Worm (Caenorhabditis elegans): ENCODE data around the gene Y55B1BR.6.

The Y55B1BR.6 gene

ce11 chrIII:483556-483955 lies 19.9 kb upstream of the Y55B1BR.6 start, which contains the start of gene F10C5.3:
TSS of gene F10C5.3 (plus strand) at chrIII:483868.
- TF ChIP-seq hmbx-1 (tag; optimal IDR thresholded peaks at IDR 0.05): no peak
- no peak for TF ChIP-seq pes-1 (GFP tag; IDR thresholded peaks at IDR 0.05)
- no peak for TF ChIP-seq ceh-13 (GFP tag; optimal IDR thresholded peaks at IDR 0.05)
- no peak for TF ChIP-seq ets-7 (tag; optimal IDR thresholded peaks at IDR 0.05)
- no peak for TF ChIP-seq hmg-4 (GFP tag; optimal IDR thresholded peaks at IDR 0.05)
- no peak for TF ChIP-seq flt-1 (GFP tag; IDR thresholded peaks at IDR 0.05)
- no peak for TF ChIP-seq ceh-36 (tag; optimal IDR thresholded peaks at IDR 0.05)
- no peak for TF ChIP-seq tra-4 (tag; optimal IDR thresholded peaks at IDR 0.05)
- no peak for TF ChIP-seq hnd-1 (tag; optimal IDR thresholded peaks at IDR 0.05)
- TF ChIP-seq sea-1 (GFP tag; conservative IDR thresholded peaks at IDR 0.05): no peak
- TF ChIP-seq scrt-1 (GFP tag; IDR thresholded peaks at IDR 0.05): no peak
- TF ChIP-seq tbx-11 (GFP tag; IDR thresholded peaks at IDR 0.05): no peak
- TF ChIP-seq tbx-37 (GFP tag; conservative IDR thresholded peaks at IDR 0.05): no peak
- TF ChIP-seq ama-1 (optimal IDR thresholded peaks at IDR 0.05): no peak
- no peak for TF ChIP-seq B0310.2 (tag; optimal IDR thresholded peaks at IDR 0.05)

ce11 chrIII:482739-483138 lies 19.1 kb upstream of the Y55B1BR.6 start:
- TF ChIP-seq aly-1 (tag; optimal IDR thresholded peaks at IDR 0.05): no peak
- no peak for TF ChIP-seq pes-1 (GFP tag; IDR thresholded peaks at IDR 0.05)
- no peak for TF ChIP-seq hmg-4 (GFP tag; optimal IDR thresholded peaks at IDR 0.05)
- TF ChIP-seq ets-7 (tag; optimal IDR thresholded peaks at IDR 0.05): no peak
- TF ChIP-seq scrt-1 (GFP tag; IDR thresholded peaks at IDR 0.05): no peak
- no peak for TF ChIP-seq hnd-1 (tag; optimal IDR thresholded peaks at IDR 0.05)

ce11 chrIII:481259-481658 lies 17.6 kb upstream of the Y55B1BR.6 start:
- TF ChIP-seq hnd-1 (tag; optimal IDR thresholded peaks at IDR 0.05): no peak
- TF ChIP-seq B0310.2 (tag; optimal IDR thresholded peaks at IDR 0.05): no peak
- no peak for TF ChIP-seq hmbx-1 (tag; optimal IDR thresholded peaks at IDR 0.05)
- TF ChIP-seq tbx-37 (GFP tag; conservative IDR thresholded peaks at IDR 0.05): no peak
- no peak for TF ChIP-seq flt-1 (GFP tag; IDR thresholded peaks at IDR 0.05)
- no peak for TF ChIP-seq scrt-1 (GFP tag; IDR thresholded peaks at IDR 0.05)
- TF ChIP-seq hmg-4 (GFP tag; optimal IDR thresholded peaks at IDR 0.05): no peak

ce11 chrIII:475154-475553 lies 11.5 kb upstream of the Y55B1BR.6 start, which contains the start of gene mat-3:
TSS of gene mat-3 (plus strand) at chrIII:475454.
- TF ChIP-seq ceh-13 (GFP tag; optimal IDR thresholded peaks at IDR 0.05) (no peak), F13C5.2 (tag; optimal IDR thresholded peaks at IDR 0.05) (no peak), hmg-4 (GFP tag; optimal IDR thresholded peaks at IDR 0.05) (no peak), tbx-11 (GFP tag; IDR thresholded peaks at IDR 0.05) (no peak), ceh-36 (tag; optimal IDR thresholded peaks at IDR 0.05) (no peak), sea-1 (GFP tag; conservative IDR thresholded peaks at IDR 0.05) (no peak), tra-4 (tag; optimal IDR thresholded peaks at IDR 0.05) (no peak), flt-1 (GFP tag; IDR thresholded peaks at IDR 0.05) (no peak), tbx-37 (GFP tag; conservative IDR thresholded peaks at IDR 0.05) (no peak), scrt-1 (GFP tag; IDR thresholded peaks at IDR 0.05) (no peak), ama-1 (optimal IDR thresholded peaks at IDR 0.05) (no peak), hmbx-1 (tag; optimal IDR thresholded peaks at IDR 0.05) (no peak), ets-7 (tag; optimal IDR thresholded peaks at IDR 0.05) (no peak), aly-1 (tag; optimal IDR thresholded peaks at IDR 0.05) (no peak), hnd-1 (tag; optimal IDR thresholded peaks at IDR 0.05) (no peak), pes-1 (GFP tag; IDR thresholded peaks at IDR 0.05) (no peak), B0310.2 (tag; optimal IDR thresholded peaks at IDR 0.05) (no peak)

ce11 chrIII:471644-472401 lies 8.2 kb upstream of the Y55B1BR.6 start, which contains the start of the genes magu-1 and nemp-1:
TSS of gene magu-1 (minus strand) at chrIII:471702.
TSS of gene nemp-1 (plus strand) at chrIII:472317.
- TF ChIP-seq ceh-13 (GFP tag; optimal IDR thresholded peaks at IDR 0.05) (no peak), tbx-11 (GFP tag; IDR thresholded peaks at IDR 0.05) (no peak), scrt-1 (GFP tag; IDR thresholded peaks at IDR 0.05) (no peak), tra-4 (tag; optimal IDR thresholded peaks at IDR 0.05) (no peak), ets-7 (tag; optimal IDR thresholded peaks at IDR 0.05) (no peak), ceh-36 (tag; optimal IDR thresholded peaks at IDR 0.05) (no peak), hnd-1 (tag; optimal IDR thresholded peaks at IDR 0.05) (no peak), ama-1 (optimal IDR thresholded peaks at IDR 0.05) (no peak), pes-1 (GFP tag; IDR thresholded peaks at IDR 0.05) (no peak), flt-1 (GFP tag; IDR thresholded peaks at IDR 0.05) (no peak), hmg-4 (GFP tag; optimal IDR thresholded peaks at IDR 0.05) (no peak), hmbx-1 (tag; optimal IDR thresholded peaks at IDR 0.05) (no peak)

ce11 chrIII:455793-456192 lies 7.8 kb downstream of the Y55B1BR.6 start:
- TF ChIP-seq tbx-11 (GFP tag; IDR thresholded peaks at IDR 0.05) (no peak), sea-1 (GFP tag; conservative IDR thresholded peaks at IDR 0.05) (no peak), ceh-13 (GFP tag; optimal IDR thresholded peaks at IDR 0.05) (no peak), hnd-1 (tag; optimal IDR thresholded peaks at IDR 0.05) (no peak), scrt-1 (GFP tag; IDR thresholded peaks at IDR 0.05) (no peak), tra-4 (tag; optimal IDR thresholded peaks at IDR 0.05) (no peak), ets-7 (tag; optimal IDR thresholded peaks at IDR 0.05) (no peak), ceh-36 (tag; optimal IDR thresholded peaks at IDR 0.05) (no peak), pes-1 (GFP tag; IDR thresholded peaks at IDR 0.05) (no peak), tbx-37 (GFP tag; conservative IDR thresholded peaks at IDR 0.05) (no peak), F13C5.2 (tag; optimal IDR thresholded peaks at IDR 0.05) (no peak)

- TF ChIP-seq flt-1 (GFP tag; IDR thresholded peaks at IDR 0.05): no peak
- no peak for TF ChIP-seq hmbx-1 (tag; optimal IDR thresholded peaks at IDR 0.05)
- no peak for TF ChIP-seq hnd-1 (tag; optimal IDR thresholded peaks at IDR 0.05)
- no peak for TF ChIP-seq F13C5.2 (tag; optimal IDR thresholded peaks at IDR 0.05)
- no peak for TF ChIP-seq hmg-4 (GFP tag; optimal IDR thresholded peaks at IDR 0.05)
- no peak for TF ChIP-seq ama-1 (optimal IDR thresholded peaks at IDR 0.05)
- TF ChIP-seq ceh-13 (GFP tag; optimal IDR thresholded peaks at IDR 0.05): no peak
- TF ChIP-seq tbx-37 (GFP tag; conservative IDR thresholded peaks at IDR 0.05): no peak
- no peak for TF ChIP-seq pes-1 (GFP tag; IDR thresholded peaks at IDR 0.05)
- no peak for TF ChIP-seq scrt-1 (GFP tag; IDR thresholded peaks at IDR 0.05)
- TF ChIP-seq B0310.2 (tag; optimal IDR thresholded peaks at IDR 0.05): no peak
- no peak for TF ChIP-seq aly-1 (tag; optimal IDR thresholded peaks at IDR 0.05)
- no peak for TF ChIP-seq tbx-11 (GFP tag; IDR thresholded peaks at IDR 0.05)
These were observed 16.8 kb downstream of the Y55B1BR.6 start for ce11 chrIII:446860-447259.
